Fruit fly (Drosophila melanogaster) Kc167 (cell line): ENCODE results near the gene CG1907.

ENCODE experiments used
- h ChIP-seq: fragments of >200 bp; optimal IDR thresholded peaks from 3 replicates; lab custom pipeline; 2018; ENCODE audit warnings: missing external identifiers
- psq ChIP-seq: fragments of >200 bp; optimal IDR thresholded peaks from 2 replicates; lab custom pipeline; 2017; ENCODE audit warnings: missing external identifiers
- ttk ChIP-seq: sonication (Bioruptor generic); optimal IDR thresholded peaks from 2 replicates; lab custom pipeline; 2017; ENCODE audit warnings: missing external identifiers

DNA sequence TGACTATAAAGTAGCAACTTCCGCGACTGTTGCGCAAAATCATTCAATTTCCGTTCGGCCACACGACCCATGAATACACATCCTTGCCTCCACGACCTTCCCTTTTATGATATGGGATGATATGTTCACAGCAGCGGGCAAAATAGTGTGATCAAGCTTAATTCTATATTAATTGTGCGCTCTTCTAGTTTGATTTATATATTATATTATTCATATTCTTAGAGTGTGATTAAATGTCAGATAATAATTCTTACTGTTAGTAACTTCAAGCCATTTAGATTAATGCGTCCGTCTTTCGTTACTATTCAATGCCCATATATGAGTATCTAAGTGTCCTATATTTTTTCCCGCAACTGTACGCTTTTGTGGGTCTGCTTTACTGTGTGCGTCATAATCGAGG, 37.4 kb upstream of the CG1907 start:
- TF ChIP-seq psq (lab: Kevin White, UChicago) (no peak), h (no peak), ttk (lab: Kevin White, UChicago) (no peak)
